Fruit fly (Drosophila melanogaster): ENCODE data around the gene eIF3a.

eIF3a gene

DNA sequence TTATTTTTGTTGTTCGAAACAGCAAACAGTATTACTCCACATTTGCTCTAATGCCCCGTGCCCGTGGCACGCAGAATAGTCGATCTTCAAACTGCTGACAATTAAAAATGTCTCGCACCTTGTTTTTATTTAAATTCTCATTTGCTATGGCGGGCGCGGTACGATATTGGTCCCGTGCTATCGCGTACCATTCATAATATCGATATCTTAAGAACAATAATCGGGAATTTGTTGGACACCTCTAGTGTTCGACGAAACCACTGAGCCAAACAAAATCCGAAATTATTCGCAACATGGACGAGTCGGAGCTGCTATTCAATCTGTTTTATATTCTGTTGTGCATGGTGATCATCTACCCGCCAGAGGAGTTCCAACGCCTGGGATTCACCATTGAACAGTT is 43.6 kb downstream of the eIF3a start, which contains the start of gene CG14646 (continued):
- TF ChIP-seq CG17829 (tag; optimal IDR thresholded peaks at IDR 0.05) (peak; percentile 8), CG6791 (GFP tag; IDR thresholded peaks at IDR 0.05; ENCODE audit: partially characterized antibody) (peak; percentile 92), E2f1 (GFP tag; IDR thresholded peaks at IDR 0.05) (no peak), chif (GFP tag; optimal IDR thresholded peaks at IDR 0.05) (no peak), sna (GFP tag; IDR thresholded peaks at IDR 0.05; ENCODE audit: partially characterized antibody) (peak; percentile 78), Myb (GFP tag; optimal IDR thresholded peaks at IDR 0.05) (peak; percentile 15), Bteb2 (GFP tag; optimal IDR thresholded peaks at IDR 0.05) (no peak), Usf (GFP tag; optimal IDR thresholded peaks at IDR 0.05) (no peak), HLH4C (GFP tag; IDR thresholded peaks at IDR 0.05; ENCODE audit: partially characterized antibody) (peak; percentile 83), kah (GFP tag; optimal IDR thresholded peaks at IDR 0.05) (peak; percentile 37), Dref (GFP tag; IDR thresholded peaks at IDR 0.05) (peak; percentile 83), MESR4 (GFP tag; optimal IDR thresholded peaks at IDR 0.05) (peak; percentile 59), CG10147 (GFP tag; optimal IDR thresholded peaks at IDR 0.05) (no peak), ato (GFP tag; IDR thresholded peaks at IDR 0.05; ENCODE audit: partially characterized antibody) (peak; percentile 83), CG8290 (GFP tag; optimal IDR thresholded peaks at IDR 0.05) (no peak), CG8290 (tag; optimal IDR thresholded peaks at IDR 0.05) (peak in 1 of 2 experiments; percentile 40), stwl (tag; optimal IDR thresholded peaks at IDR 0.05) (peak; percentile 13), Opbp (GFP tag; IDR thresholded peaks at IDR 0.05; ENCODE audit: partially characterized antibody) (peak; percentile 82; the same call in 2 of the 3 replicates), Tbp (GFP tag; optimal IDR thresholded peaks at IDR 0.05) (no peak), Deaf1 (tag; optimal IDR thresholded peaks at IDR 0.05) (no peak), unpg (GFP tag; optimal IDR thresholded peaks at IDR 0.05) (no peak), CG15073 (GFP tag; optimal IDR thresholded peaks at IDR 0.05) (no peak), Atf-2 (GFP tag; optimal IDR thresholded peaks at IDR 0.05) (no peak), CG7963 (GFP tag; IDR thresholded peaks at IDR 0.05; ENCODE audit: partially characterized antibody) (peak; percentile 66), CG11398 (GFP tag; optimal IDR thresholded peaks at IDR 0.05) (peak; percentile 2)

dm6 chr3R:4387490-4387889 is 46.2 kb downstream of the eIF3a start, which contains the start of gene tub:
tub (plus strand) TSS chr3R:4387742.
- TF ChIP-seq pfk (GFP tag; optimal IDR thresholded peaks at IDR 0.05) = no peak
- no peak for TF ChIP-seq CG13123 (GFP tag; optimal IDR thresholded peaks at IDR 0.05)
- peak; percentile 6 for TF ChIP-seq CG3995 (GFP tag; optimal IDR thresholded peaks at IDR 0.05)
- TF ChIP-seq dpn (GFP tag; optimal IDR thresholded peaks at IDR 0.05) = peak; percentile 33 to 56
- no peak for TF ChIP-seq CG16813 (GFP tag; IDR thresholded peaks at IDR 0.05; ENCODE audit: partially characterized antibody)
- peak; percentile 68; the same call in 1 of the 4 replicates for TF ChIP-seq chinmo (GFP tag; IDR thresholded peaks at IDR 0.05; ENCODE audit: partially characterized antibody)
- TF ChIP-seq CG11456 (GFP tag; IDR thresholded peaks at IDR 0.05) = no peak; the same call in none of the 3 replicates
- TF ChIP-seq jing (GFP tag; optimal IDR thresholded peaks at IDR 0.05) = no peak
- no peak for TF ChIP-seq CG7839 (tag; optimal IDR thresholded peaks at IDR 0.05)
- TF ChIP-seq CG9876 (GFP tag; optimal IDR thresholded peaks at IDR 0.05) = no peak
- peak; percentile 8 for TF ChIP-seq NK7.1 (GFP tag; optimal IDR thresholded peaks at IDR 0.05)
- no peak for TF ChIP-seq C15 (GFP tag; IDR thresholded peaks at IDR 0.05)
- TF ChIP-seq dm (GFP tag; optimal IDR thresholded peaks at IDR 0.05) = peak; percentile 33
- no peak for TF ChIP-seq gsb (GFP tag; IDR thresholded peaks at IDR 0.05)
- no peak for TF ChIP-seq CG4328 (GFP tag; optimal IDR thresholded peaks at IDR 0.05)
- TF ChIP-seq tup (GFP tag; optimal IDR thresholded peaks at IDR 0.05) = no peak
- no peak for TF ChIP-seq CG30431 (GFP tag; optimal IDR thresholded peaks at IDR 0.05)
- TF ChIP-seq CG8388 (GFP tag; optimal IDR thresholded peaks at IDR 0.05) = no peak
- TF ChIP-seq dati (GFP tag; IDR thresholded peaks at IDR 0.05) = no peak
- TF ChIP-seq CG11696 (GFP tag; IDR thresholded peaks at IDR 0.05) = no peak
- TF ChIP-seq lov (optimal IDR thresholded peaks at IDR 0.05) = no peak
- TF ChIP-seq lov (GFP tag; IDR thresholded peaks at IDR 0.05) = no peak
- no peak for TF ChIP-seq lbe (GFP tag; optimal IDR thresholded peaks at IDR 0.05)
- TF ChIP-seq H2.0 (GFP tag; IDR thresholded peaks at IDR 0.05) = no peak
- TF ChIP-seq CG11247 (GFP tag; IDR thresholded peaks at IDR 0.05) = no peak
- no peak for TF ChIP-seq ERR (GFP tag; optimal IDR thresholded peaks at IDR 0.05)
- no peak for TF ChIP-seq H15 (GFP tag; IDR thresholded peaks at IDR 0.05)
- TF ChIP-seq bowl (GFP tag; IDR thresholded peaks at IDR 0.05) = no peak

All from whole organism, embryonic.